Worm (Caenorhabditis elegans): ENCODE measurements around the gene nyn-1.

The nyn-1 gene

DNA sequence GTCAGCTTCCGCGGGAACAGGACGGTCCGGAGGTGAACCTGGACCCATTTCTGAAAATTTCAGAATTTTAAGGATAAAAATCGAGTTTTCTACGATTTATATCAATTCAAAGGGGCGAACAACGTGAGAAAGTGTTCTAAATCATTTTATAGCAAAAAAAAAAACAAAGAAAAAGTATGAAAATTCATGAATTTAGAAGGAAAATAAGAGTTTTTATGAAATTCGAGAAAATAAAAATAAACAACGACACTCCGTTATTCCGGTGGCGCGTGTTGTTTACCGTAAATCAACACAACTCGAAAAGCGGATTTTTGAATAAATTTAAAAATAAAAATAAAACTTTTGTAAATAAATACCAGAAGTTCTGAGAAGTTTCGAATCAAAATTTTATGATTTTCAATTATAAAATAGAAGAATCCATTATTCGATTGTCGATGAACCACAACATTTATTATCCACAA lies at the start of gene nyn-1:
nyn-1 (minus strand) TSS at position 51 of the 461 bp plus-strand sequence.
- no peak for TF ChIP-seq cog-1 (tag; optimal IDR thresholded peaks at IDR 0.05)
- no peak for TF ChIP-seq med-1 (GFP tag; optimal IDR thresholded peaks at IDR 0.05; ENCODE audit: insufficient read depth)
- no peak for TF ChIP-seq tab-1 (GFP tag; IDR thresholded peaks at IDR 0.05)
- no peak for TF ChIP-seq ztf-29 (GFP tag; IDR thresholded peaks at IDR 0.05)
- TF ChIP-seq ztf-23 (GFP tag; IDR thresholded peaks at IDR 0.05): no peak
- no peak for TF ChIP-seq flt-1 (GFP tag; IDR thresholded peaks at IDR 0.05)
- TF ChIP-seq ref-1 (GFP tag; conservative IDR thresholded peaks at IDR 0.05): no peak

DNA sequence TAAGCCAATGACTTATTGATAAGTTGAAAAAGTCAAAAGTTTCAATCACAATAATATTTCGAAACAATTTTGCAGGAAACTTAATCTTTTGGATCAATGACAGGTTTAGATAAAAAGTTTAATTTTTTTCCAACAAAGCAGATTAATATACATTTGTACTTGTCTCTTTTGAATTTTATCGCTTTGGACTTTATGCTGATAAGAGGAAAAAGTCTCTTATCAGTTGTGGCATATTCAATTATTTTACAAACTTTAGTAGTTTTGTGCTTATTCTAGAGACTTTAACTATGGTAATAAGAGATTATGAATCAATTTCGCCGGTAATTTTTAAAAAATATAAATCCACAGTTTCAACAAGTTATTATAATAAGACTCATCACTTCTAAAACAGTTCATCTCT lies 41.0 kb upstream of the nyn-1 start:
- TF ChIP-seq cog-1 (tag; optimal IDR thresholded peaks at IDR 0.05): no peak
- no peak for TF ChIP-seq tab-1 (GFP tag; IDR thresholded peaks at IDR 0.05)
- TF ChIP-seq ref-1 (GFP tag; conservative IDR thresholded peaks at IDR 0.05): no peak

DNA sequence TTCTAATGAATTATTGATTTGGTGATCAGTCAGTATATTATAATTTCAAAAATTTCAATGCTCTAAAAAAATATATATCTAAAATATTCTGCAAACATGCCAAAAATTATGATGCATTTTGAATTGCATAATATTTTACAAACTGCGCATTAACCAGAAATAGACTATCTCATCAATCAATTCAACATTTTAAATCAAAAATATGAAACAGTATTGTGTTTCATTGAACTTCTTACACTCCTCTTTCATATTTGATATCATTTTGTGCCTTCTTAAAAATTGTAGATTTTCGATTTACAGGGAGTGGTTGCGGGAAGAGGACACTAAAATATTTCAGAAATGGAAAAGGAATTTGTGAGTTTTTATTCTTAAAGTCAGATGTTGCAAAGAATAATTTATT lies 39.8 kb upstream of the nyn-1 start, which contains the start of gene ent-4:
ent-4 (plus strand) TSS at position 301 of the 400 bp plus-strand sequence.
- TF ChIP-seq ztf-23 (GFP tag; IDR thresholded peaks at IDR 0.05) (no peak), ref-1 (GFP tag; conservative IDR thresholded peaks at IDR 0.05) (no peak), ztf-29 (GFP tag; IDR thresholded peaks at IDR 0.05) (no peak), T22C8.4 (GFP tag; IDR thresholded peaks at IDR 0.05) (no peak), med-1 (GFP tag; optimal IDR thresholded peaks at IDR 0.05; ENCODE audit: insufficient read depth) (no peak), klf-2 (GFP tag; conservative IDR thresholded peaks at IDR 0.05) (no peak), cog-1 (tag; optimal IDR thresholded peaks at IDR 0.05) (no peak), flt-1 (GFP tag; IDR thresholded peaks at IDR 0.05) (no peak), tab-1 (GFP tag; IDR thresholded peaks at IDR 0.05) (no peak)

DNA sequence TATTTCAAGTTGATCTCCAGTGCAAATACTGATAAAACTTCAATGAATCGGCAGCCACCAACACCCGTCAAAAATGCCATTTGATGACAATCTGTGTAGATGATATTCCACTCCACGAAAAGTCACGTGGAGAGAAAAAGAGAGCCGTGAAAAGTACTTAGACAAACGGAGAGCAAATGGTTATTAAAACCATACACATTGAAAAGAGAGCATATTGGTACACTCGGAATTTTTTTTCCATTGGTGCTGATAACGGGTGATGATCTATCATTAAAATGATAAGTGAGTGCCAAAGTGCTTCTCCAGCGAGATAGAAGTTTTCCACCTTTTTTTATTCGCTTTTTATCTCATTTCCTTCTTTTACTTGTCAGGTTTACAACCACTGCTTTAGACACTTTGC lies 38.4 kb upstream of the nyn-1 start:
- TF ChIP-seq klf-2 (GFP tag; conservative IDR thresholded peaks at IDR 0.05) (no peak), flt-1 (GFP tag; IDR thresholded peaks at IDR 0.05) (no peak), ref-1 (GFP tag; conservative IDR thresholded peaks at IDR 0.05) (no peak), ztf-29 (GFP tag; IDR thresholded peaks at IDR 0.05) (no peak), T22C8.4 (GFP tag; IDR thresholded peaks at IDR 0.05) (no peak), tab-1 (GFP tag; IDR thresholded peaks at IDR 0.05) (no peak), med-1 (GFP tag; optimal IDR thresholded peaks at IDR 0.05; ENCODE audit: insufficient read depth) (no peak), cog-1 (tag; optimal IDR thresholded peaks at IDR 0.05) (no peak)

DNA sequence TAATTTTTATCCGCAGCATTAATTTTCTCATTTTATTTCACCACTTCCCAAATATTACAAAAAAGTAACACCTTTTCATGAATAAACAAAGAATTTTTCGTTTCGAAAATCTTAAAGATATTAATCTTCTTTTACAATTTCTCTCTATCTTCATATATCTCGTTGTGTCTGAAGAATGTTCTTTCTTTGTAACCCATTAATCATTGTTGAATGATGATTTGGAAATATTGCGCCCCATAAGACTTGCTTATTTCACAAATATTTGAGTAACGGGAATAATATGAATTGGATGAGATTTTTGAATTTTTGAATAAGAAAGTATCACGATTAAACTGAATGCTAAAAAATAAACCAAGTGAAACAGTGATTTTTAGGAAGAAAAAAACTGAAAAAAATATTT lies 34.2 kb upstream of the nyn-1 start:
- TF ChIP-seq ztf-23 (GFP tag; IDR thresholded peaks at IDR 0.05): no peak
- no peak for TF ChIP-seq flt-1 (GFP tag; IDR thresholded peaks at IDR 0.05)
- TF ChIP-seq T22C8.4 (GFP tag; IDR thresholded peaks at IDR 0.05): no peak
- TF ChIP-seq cog-1 (tag; optimal IDR thresholded peaks at IDR 0.05): no peak
- no peak for TF ChIP-seq med-1 (GFP tag; optimal IDR thresholded peaks at IDR 0.05; ENCODE audit: insufficient read depth)
- no peak for TF ChIP-seq ztf-29 (GFP tag; IDR thresholded peaks at IDR 0.05)
- no peak for TF ChIP-seq tab-1 (GFP tag; IDR thresholded peaks at IDR 0.05)
- TF ChIP-seq ref-1 (GFP tag; conservative IDR thresholded peaks at IDR 0.05): no peak
- TF ChIP-seq klf-2 (GFP tag; conservative IDR thresholded peaks at IDR 0.05): no peak

DNA sequence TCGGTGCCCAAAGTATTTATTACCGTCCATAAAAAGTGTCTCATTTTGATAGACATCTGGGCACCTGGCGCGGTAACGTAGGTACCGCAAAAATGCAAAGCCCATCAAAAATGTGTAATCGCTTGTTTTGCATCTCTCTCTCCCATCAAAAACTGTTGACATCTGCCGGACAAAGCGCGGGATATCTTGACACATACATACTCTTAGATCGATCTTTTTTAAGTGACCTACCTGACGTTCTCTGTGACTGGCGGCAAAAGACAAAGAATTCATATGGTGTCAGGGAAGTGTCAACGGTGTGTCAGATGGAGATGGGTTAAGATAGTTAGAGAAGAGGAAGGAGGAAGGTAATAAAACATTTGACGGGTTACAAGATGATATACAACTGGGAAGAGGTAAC lies 32.1 kb upstream of the nyn-1 start:
- TF ChIP-seq ref-1 (GFP tag; conservative IDR thresholded peaks at IDR 0.05) (no peak), cog-1 (tag; optimal IDR thresholded peaks at IDR 0.05) (no peak), med-1 (GFP tag; optimal IDR thresholded peaks at IDR 0.05; ENCODE audit: insufficient read depth) (no peak), ztf-23 (GFP tag; IDR thresholded peaks at IDR 0.05) (no peak), T22C8.4 (GFP tag; IDR thresholded peaks at IDR 0.05) (no peak), tab-1 (GFP tag; IDR thresholded peaks at IDR 0.05) (no peak), flt-1 (GFP tag; IDR thresholded peaks at IDR 0.05) (no peak), ztf-29 (GFP tag; IDR thresholded peaks at IDR 0.05) (no peak), klf-2 (GFP tag; conservative IDR thresholded peaks at IDR 0.05) (no peak)

DNA sequence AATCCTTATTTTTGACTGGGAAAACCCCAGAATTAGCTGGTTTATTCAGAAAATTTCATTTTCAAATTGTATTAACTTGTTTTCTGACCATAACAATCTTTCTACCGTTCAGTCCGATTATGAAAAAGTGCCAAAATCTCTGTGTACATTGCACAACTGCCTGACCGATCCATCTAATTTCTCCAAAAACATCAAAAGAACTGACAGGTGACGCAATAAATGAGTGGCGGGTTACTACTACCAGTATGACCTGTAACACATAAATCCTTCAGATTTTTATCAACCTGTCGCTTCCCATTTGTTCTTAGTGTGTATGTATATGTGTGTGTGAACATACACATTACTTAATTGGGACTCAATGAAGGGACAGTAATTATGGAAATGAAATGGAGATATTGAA lies 29.9 kb upstream of the nyn-1 start:
- TF ChIP-seq klf-2 (GFP tag; conservative IDR thresholded peaks at IDR 0.05) (no peak), ref-1 (GFP tag; conservative IDR thresholded peaks at IDR 0.05) (no peak), ztf-23 (GFP tag; IDR thresholded peaks at IDR 0.05) (no peak), med-1 (GFP tag; optimal IDR thresholded peaks at IDR 0.05; ENCODE audit: insufficient read depth) (no peak), ztf-29 (GFP tag; IDR thresholded peaks at IDR 0.05) (no peak), T22C8.4 (GFP tag; IDR thresholded peaks at IDR 0.05) (no peak), cog-1 (tag; optimal IDR thresholded peaks at IDR 0.05) (no peak)

DNA sequence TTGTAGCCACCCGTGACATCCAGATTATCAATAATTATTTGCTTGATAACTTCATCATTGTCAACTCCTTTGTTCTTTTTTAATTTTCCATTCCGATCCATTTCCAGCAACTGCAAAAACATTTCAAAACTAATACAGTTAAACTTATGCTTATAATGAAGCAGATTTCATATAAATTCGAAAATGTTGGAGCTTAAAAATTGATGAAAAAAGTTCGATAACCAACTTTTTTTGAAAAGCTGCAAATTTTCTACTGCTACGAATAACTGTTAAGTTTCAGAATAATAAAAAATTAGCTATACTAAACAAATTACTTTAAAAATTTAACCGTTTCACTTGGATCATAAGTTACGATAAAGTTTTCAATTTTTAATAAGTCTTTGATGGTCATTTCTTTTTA lies 29.5 kb upstream of the nyn-1 start, which contains the start of gene C47A4.1:
C47A4.1 (minus strand) TSS at position 101 of the 400 bp plus-strand sequence.
- TF ChIP-seq ztf-23 (GFP tag; IDR thresholded peaks at IDR 0.05): no peak
- no peak for TF ChIP-seq klf-2 (GFP tag; conservative IDR thresholded peaks at IDR 0.05)
- no peak for TF ChIP-seq ztf-29 (GFP tag; IDR thresholded peaks at IDR 0.05)
- TF ChIP-seq T22C8.4 (GFP tag; IDR thresholded peaks at IDR 0.05): no peak
- no peak for TF ChIP-seq tab-1 (GFP tag; IDR thresholded peaks at IDR 0.05)
- no peak for TF ChIP-seq cog-1 (tag; optimal IDR thresholded peaks at IDR 0.05)

DNA sequence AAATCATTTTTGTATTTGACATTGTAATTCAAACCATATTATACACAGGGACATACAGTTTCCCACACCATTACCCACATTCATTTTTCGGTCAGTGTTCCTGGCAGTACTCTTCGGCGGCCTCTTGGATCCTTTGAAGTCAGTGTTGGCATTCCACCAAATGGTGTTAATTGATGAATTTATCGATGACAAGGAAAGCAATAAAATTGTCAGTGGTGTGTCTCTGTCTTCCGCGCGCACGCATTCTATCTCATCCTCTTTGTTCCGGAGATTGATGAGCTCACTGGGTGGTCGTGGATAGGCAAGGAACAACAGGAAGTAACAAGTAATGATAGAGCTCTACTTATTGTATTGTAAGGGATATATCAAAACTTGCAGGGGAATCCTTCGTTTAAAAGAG lies 23.6 kb upstream of the nyn-1 start:
- no peak for TF ChIP-seq ref-1 (GFP tag; conservative IDR thresholded peaks at IDR 0.05)
- no peak for TF ChIP-seq ztf-29 (GFP tag; IDR thresholded peaks at IDR 0.05)
- no peak for TF ChIP-seq med-1 (GFP tag; optimal IDR thresholded peaks at IDR 0.05; ENCODE audit: insufficient read depth)
- no peak for TF ChIP-seq T22C8.4 (GFP tag; IDR thresholded peaks at IDR 0.05)
- TF ChIP-seq cog-1 (tag; optimal IDR thresholded peaks at IDR 0.05): no peak
- no peak for TF ChIP-seq flt-1 (GFP tag; IDR thresholded peaks at IDR 0.05)

DNA sequence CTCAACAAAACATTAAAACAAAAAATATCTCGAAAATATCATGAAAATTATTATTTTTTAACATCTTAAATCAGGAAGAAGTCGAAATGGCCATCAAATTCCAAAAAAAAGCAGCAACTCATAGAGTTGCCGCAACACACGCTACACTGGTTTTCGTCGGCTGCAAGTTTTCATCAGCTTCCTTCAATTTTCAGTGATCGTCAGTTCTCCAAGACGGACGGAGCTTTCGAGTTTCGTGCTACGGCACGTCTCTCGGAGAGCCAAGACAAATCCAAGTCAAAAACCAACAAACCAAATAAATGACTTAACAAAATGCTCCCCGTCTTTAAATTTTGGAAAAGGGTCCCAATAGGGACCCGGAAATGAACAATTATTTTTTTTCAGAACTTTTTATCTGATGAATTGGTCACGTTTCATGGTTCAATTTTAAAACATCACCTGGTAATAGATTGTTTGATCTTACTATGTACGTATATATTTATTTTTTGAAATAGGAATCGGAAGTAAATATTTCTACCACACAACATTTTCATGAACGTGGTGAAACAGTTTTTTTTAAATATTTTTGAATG lies 22.3 kb upstream of the nyn-1 start:
- TF ChIP-seq med-1 (GFP tag; optimal IDR thresholded peaks at IDR 0.05; ENCODE audit: insufficient read depth): no peak
- no peak for TF ChIP-seq klf-2 (GFP tag; conservative IDR thresholded peaks at IDR 0.05)
- TF ChIP-seq T22C8.4 (GFP tag; IDR thresholded peaks at IDR 0.05): no peak
- TF ChIP-seq ztf-23 (GFP tag; IDR thresholded peaks at IDR 0.05): no peak
- no peak for TF ChIP-seq flt-1 (GFP tag; IDR thresholded peaks at IDR 0.05)
- no peak for TF ChIP-seq ref-1 (GFP tag; conservative IDR thresholded peaks at IDR 0.05)
- no peak for TF ChIP-seq ztf-29 (GFP tag; IDR thresholded peaks at IDR 0.05)
- TF ChIP-seq cog-1 (tag; optimal IDR thresholded peaks at IDR 0.05): no peak
- no peak for TF ChIP-seq tab-1 (GFP tag; IDR thresholded peaks at IDR 0.05)

Data from whole organism, midembryonic.